Worm (Caenorhabditis elegans) whole organism, dauer: ENCODE measurements around the gene dhs-30.

ENCODE experiments used
- unc-62 ChIP-seq: sonication (generic microtip); optimal IDR thresholded peaks from 2 replicates; lab custom pipeline; 2017; ENCODE audit warnings: missing biosample characterization, missing genetic modification reagents, missing genetic modification characterization

The dhs-30 gene

DNA sequence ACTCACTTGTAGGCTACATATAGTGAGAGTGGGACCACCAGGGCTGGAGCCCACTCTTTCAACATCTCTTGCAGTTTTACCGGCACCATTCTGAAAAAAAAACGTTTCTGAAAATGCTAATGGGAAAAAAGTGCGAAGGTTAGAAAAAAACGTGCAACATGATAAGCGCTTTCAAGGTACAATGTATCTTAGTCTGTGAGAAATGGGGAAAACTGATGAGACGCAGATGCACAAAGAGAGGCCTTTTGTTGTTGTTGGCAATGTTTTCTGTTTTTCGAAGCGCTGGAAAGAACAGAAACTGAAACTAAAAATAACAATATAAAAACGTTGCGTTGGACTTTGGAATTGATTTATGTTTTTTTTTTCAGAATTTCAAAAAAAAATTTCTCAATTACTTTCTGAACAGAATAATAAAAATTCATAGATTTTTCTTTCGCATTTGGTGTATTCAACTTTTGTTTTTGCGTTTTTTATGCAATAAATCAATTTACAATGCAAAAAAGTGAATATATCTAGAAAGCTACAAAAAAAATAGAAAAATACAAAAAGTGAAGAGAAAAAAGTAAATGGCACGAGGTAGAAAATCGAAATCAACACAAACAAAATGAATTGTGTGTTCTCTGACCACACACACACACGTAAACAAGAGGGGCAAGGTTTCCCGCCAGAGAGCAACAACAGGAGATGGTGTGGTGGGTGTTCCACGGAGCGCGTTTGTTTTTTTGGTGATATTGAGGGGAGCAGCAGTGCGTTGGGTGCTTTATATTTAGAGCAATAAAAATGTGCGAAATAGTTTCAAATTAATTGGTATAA lies at the start of gene dhs-30:
Gene dhs-30 (minus strand): TSS at position 90 of the 813 bp plus-strand sequence.
- no peak for TF ChIP-seq unc-62 (GFP tag; lab: Kevin White, UChicago)

DNA sequence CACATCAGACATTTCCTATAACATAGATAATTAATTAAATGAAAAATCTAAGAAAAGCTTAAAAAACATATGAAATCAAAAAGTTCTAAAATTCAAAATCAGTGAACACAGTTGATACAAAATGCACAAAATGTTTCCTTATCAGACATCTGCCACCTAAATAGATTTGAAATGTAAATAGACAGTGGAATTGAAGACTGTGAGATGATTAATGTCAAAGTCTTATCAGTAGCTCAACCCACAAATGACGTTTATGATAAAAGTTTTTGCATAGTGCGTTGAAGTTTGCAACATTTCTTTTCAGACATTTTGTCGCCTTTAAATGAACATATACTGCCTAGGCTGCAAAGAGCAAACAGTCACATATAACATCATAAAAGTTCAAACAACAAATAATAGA lies 21.1 kb upstream of the dhs-30 start, which contains the start of gene Y40C7B.4:
Gene Y40C7B.4 (minus strand): TSS at position 19 of the 400 bp plus-strand sequence.
- TF ChIP-seq unc-62 (GFP tag; lab: Kevin White, UChicago) = no peak

DNA sequence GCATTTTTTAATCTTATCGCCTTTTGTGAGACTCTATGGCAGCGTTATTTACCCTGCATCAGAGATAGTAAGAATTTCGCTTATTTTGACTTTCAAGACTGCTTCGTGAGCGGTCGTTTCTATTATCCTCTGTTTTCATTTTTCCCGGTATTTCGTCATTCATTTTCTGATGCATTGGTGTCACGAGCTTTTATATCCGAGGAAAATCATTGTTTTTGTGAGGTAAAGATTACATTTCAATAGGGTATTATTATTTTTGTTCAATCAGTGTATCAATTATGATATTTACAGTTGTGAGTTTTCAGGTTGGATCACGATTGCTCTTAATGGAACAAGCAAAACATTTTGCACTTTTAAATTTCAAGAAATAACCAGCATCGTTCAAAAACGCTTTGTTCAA lies 11.6 kb upstream of the dhs-30 start:
- TF ChIP-seq unc-62 (GFP tag; lab: Kevin White, UChicago) = no peak

DNA sequence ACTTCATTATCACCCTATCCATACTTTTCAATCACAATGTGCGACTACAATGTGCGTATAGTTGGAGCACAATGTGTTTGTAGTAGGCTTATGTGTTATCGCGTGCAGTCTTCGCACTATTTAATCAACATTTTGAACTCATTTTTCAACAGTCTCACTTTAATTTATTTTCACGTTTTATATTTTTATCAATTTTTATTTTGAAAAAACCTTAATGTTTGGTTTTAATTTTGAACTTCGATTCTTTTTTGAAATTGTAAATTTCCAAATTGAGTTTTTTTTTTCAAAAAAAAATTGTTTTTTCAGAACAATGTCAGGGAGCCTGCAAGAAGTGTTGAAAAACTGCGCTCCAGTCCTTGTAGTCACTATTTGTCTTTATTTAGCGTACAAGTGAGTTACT lies 7.4 kb upstream of the dhs-30 start, which contains the start of gene T25G12.13:
Gene T25G12.13 (plus strand): TSS at position 301 of the 400 bp plus-strand sequence.
- TF ChIP-seq unc-62 (GFP tag; lab: Kevin White, UChicago) = no peak

DNA sequence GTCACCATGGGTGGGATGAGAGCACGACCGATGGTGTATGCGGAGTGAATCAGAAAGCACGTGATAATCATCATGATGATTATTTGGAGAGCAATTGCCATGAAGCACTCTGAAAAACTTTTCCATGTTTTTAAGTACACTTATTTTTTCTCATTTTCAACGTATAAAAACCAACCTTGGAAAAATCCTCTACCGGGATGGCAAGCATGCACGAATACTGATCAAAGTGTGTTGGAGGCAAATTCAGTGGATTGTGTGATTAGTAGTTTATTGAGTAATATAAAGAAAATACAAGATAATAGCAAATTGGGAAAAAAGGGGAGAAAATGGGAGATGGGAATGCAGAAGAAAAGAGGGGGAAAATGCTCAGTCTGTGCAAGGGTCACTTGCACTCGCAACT lies 1.8 kb upstream of the dhs-30 start, which contains the start of gene T25G12.11:
Gene T25G12.11 (minus strand): TSS at position 101 of the 400 bp plus-strand sequence.
- no peak for TF ChIP-seq unc-62 (GFP tag; lab: Kevin White, UChicago)

DNA sequence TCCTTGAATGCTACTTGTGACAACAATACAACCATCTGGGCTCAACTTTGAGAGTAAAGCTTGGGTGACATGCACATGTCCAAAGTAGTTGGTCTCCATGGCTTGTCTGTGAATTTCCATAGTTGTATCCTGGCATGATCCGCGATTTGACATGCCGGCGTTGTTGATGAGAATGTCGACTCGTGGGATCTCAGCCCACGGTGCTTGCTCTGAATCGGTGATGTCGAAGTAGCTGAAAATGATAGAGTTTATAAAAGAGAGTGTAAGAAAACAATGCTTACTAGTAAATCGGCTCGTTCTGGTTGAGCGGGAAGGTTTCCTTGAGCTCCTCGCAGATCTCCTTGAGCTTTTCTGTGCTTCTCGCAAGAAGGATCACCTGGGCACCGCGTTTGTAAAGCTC lies 650 bp downstream of the dhs-30 start:
- no peak for TF ChIP-seq unc-62 (GFP tag; lab: Kevin White, UChicago)

DNA sequence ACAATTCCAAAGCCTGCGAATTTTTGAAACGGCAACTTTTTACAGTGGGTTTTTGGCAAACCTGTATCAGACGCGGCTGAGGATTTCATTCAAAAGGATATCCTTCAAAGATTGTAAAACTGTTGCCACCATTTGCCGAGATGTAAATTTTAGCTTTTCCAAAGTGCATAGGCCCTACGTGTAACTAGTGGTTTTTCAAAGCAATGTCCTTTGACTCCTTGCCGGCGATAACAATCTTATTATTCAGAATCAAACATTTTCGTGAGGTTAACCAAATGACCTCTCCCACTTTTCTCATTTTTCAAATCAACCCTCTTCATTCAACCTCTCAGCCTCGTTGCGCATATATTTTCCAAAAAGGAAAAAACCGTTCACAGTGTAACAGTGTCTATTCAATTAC lies 4.3 kb downstream of the dhs-30 start, which contains the start of gene T25G12.3:
Gene T25G12.3 (plus strand): TSS at position 301 of the 400 bp plus-strand sequence.
- TF ChIP-seq unc-62 (GFP tag; lab: Kevin White, UChicago) = no peak

DNA sequence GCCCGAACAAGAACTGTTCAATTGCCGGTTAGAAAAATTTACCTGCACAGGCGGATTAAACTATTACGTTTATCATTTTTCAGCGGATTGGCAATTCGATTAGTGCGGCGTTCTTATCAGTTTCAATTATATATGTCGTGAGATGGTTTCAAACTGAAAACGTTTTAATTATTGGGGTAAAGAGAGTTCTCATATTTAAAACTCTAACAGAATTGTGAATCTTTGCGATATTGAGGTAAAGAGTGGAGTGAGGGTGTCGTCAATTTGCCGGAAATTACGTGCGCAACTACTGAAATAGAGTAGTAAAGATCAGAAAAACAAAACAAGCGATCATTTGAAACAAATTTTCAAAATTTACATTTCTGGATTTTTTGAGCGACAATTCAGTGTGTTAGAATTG lies 5.5 kb downstream of the dhs-30 start, which contains the start of gene T25G12.6:
Gene T25G12.6 (minus strand): TSS at position 101 of the 400 bp plus-strand sequence.
- no peak for TF ChIP-seq unc-62 (GFP tag; lab: Kevin White, UChicago)

DNA sequence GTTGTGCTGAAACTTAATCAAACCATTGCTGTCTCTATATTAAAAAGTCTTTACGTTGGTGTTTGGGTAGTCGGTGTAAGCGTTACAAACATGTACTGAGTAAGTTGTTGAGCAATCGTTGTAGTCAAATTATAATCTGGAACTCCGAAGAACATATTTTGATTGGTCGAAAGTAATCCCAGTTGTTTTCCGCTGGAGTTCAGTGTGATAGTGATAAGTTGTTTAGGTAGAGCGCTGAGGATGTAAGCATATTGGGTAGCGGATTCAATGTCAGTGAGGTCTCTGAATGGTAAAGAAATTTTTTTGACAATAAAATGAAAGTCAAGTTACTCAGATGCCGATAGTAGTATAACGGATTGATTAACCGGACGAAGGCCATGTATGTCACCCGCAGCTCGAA lies 8.3 kb downstream of the dhs-30 start:
- no peak for TF ChIP-seq unc-62 (GFP tag; lab: Kevin White, UChicago)

DNA sequence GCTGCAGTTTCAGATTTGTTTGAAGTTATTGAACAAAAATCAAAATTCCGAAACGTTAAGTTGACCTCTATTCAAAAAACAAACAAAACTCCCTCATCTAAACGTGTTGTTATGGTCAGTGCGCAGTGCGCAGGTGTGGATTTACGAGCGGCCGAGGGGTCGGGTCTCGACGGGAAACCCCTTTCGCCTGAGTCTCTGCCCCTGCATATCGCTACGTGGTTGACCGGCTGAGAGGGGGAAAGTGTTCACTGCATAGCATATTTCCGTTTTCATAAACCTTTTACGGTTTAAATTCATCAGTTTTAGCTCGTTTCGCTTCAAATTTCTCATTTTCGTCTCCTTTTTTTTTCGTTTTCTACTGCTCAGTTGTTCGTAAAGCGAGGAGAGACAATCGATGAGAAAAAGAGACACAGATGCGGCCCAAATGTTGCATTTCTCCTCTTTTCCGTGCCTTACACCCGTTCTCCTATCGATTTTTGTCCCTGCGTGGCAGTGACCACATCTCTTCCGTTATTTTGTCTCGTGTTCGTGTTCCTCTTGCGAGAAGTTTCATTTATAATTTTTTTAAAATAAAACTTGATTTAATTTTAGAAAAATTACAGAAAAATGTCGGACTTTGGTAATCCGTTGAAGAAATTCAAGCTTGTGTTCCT lies 13.6 kb downstream of the dhs-30 start, which contains the start of gene rab-6.2:
Gene rab-6.2 (plus strand): TSS at position 603 of the 653 bp plus-strand sequence.
- no peak for TF ChIP-seq unc-62 (GFP tag; lab: Kevin White, UChicago)

DNA sequence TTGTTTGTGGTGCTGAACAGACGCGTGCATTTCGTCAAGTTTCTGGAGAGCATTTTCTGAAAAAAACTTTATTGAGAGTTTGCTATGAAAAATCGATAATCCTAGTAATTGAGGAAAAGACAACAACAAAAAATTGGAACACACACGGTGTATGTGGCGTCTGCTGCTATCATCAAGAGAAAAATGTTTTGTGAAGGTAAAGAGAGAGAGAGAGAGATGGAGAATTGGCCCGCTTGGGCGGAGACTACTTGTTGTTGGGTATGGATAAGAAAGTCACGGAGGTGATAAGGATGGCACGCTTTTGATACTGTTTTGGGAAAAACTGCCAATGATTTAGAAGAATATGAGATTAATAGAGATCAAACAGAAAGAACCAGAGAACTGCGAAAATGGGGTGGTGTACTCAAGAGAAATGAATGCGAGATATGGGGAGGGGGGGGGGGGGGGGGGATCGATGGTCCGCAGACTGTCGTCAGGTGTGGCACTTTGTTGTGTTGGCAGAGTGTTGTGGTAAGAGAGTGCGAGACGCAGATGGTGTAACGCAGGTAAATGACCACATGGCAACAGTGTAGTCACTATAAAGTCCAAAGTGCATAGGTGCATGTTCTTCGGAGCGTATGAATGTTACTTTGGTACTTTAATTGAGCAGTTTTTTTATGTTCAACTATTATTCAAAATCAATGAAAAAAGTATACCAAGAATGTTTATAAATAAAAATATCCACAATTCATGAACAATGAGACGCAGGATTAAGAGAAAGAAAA lies 18.4 kb downstream of the dhs-30 start, which contains the start of gene acdh-7:
Gene acdh-7 (minus strand): TSS at position 56 of the 764 bp plus-strand sequence.
- no peak for TF ChIP-seq unc-62 (GFP tag; lab: Kevin White, UChicago)

DNA sequence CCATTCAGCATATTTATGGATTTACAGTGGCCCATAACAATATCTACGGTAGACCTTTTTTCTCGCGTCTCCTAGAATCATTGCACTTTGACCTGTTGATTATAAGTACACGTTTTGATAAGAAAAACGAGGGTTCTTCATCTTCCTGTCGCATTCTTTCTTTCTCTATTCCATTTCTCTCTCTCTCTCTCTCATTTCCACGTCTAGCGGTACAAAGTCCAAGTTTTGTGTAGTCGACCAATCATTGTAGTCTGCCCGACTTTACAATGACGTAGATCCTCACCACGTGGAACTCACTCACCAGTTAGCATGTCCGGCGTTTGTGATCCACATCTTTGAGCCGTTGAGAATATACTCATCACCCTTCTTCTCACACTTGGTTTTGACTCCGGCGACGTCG lies 19.5 kb downstream of the dhs-30 start:
- no peak for TF ChIP-seq unc-62 (GFP tag; lab: Kevin White, UChicago)

DNA sequence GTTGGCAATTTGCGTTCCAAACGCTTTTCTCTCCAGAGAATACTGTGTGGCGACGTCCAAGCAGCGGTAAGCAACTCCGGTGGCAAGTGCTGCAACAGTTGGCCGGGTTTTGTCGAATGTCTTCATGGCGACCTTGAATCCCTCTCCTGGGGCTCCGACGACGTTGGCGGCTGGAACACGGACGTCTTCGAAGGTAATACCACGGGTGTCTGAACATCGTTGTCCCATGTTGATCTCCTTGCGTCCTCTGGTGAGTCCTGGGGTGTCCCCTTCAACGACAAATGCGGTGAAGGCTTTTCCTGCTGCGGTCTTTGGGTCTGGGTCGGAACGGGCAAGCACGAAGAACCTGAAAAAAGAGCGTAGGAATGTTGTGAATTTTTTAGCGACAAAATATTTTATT lies 19.9 kb downstream of the dhs-30 start:
- no peak for TF ChIP-seq unc-62 (GFP tag; lab: Kevin White, UChicago)

DNA sequence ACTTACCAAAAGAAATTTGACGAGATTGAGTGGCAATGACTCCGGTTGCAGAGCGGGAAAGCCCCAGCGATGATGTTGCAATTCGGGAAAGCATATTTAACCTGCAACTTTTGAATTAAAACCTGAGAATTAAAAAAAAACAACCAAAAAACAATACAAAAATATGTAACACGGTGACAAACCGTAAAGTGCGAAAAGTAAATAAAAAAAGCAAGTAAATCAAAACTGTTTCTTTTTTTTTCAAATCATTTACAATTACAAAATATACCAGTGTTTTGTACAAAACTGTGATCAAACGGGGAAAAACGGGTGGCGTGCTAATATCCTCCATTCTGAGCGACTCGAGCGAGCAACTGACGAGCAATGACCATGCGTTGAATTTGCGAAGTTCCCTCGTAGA lies 20.8 kb downstream of the dhs-30 start, which contains the start of gene acdh-10:
Gene acdh-10 (minus strand): TSS at position 101 of the 400 bp plus-strand sequence.
- no peak for TF ChIP-seq unc-62 (GFP tag; lab: Kevin White, UChicago)

DNA sequence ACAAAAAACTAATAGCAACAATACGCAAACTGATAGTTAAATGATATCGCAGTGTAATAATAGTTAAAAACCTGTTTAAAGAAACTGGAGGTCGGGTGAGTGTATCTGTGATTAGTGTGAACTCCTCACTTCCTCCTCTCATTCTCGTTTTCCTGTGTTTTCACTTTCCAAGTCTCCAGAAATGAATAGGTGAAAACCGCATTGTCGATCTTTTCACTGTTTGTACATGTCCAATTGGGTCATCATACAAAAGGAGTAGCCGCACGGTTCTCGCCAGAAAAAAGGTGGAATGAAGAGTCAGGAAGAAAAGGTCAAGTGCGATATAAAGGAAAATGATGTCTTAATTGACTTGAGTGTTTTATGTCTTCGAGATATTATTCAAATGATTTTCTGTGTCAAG lies 24.1 kb downstream of the dhs-30 start:
- no peak for TF ChIP-seq unc-62 (GFP tag; lab: Kevin White, UChicago)
